Worm (Caenorhabditis elegans) whole organism, L2 larva: ENCODE results near the gene F38A6.4.

Experiments used
- R02D3.7 ChIP-seq: fragments of 150-350 bp; optimal IDR thresholded peaks from 2 replicates; lab custom pipeline; 2014; ENCODE audit warnings: missing biosample characterization, missing genetic modification characterization
- blmp-1 ChIP-seq: sonication (generic microtip); optimal IDR thresholded peaks from 2 replicates; lab custom pipeline; 2017; ENCODE audit warnings: missing genetic modification characterization, mild to moderate bottlenecking, missing compliant biosample characterization, antibody characterized with exemption, moderate library complexity; ENCODE audit not compliant: insufficient read depth
- nhr-10 ChIP-seq: sonication (generic microtip); optimal IDR thresholded peaks from 2 replicates; lab custom pipeline; 2017; ENCODE audit warnings: missing biosample characterization, missing genetic modification characterization
- nhr-25 ChIP-seq: fragments of 150-350 bp; sonication (generic microtip); optimal IDR thresholded peaks from 3 replicates; lab custom pipeline; 2014; ENCODE audit warnings: missing biosample characterization, missing genetic modification characterization
- sma-9 ChIP-seq, 2 experiments: fragments of 150-350 bp in 1 of 2; sonication (generic microtip) in 1 of 2; optimal IDR thresholded peaks; 2 replicates each; lab custom pipeline; 2014 to 2016; ENCODE audit warnings: missing genetic modification characterization in 2 of 2, mild to moderate bottlenecking in 1 of 2, missing biosample characterization in 1 of 2, missing compliant biosample characterization in 1 of 2, missing genetic modification reagents in 1 of 2, moderate library complexity in 1 of 2
- ztf-11 ChIP-seq: sonication (generic microtip); optimal IDR thresholded peaks from 2 replicates; lab custom pipeline; 2017; ENCODE audit warnings: missing biosample characterization, missing genetic modification characterization

DNA sequence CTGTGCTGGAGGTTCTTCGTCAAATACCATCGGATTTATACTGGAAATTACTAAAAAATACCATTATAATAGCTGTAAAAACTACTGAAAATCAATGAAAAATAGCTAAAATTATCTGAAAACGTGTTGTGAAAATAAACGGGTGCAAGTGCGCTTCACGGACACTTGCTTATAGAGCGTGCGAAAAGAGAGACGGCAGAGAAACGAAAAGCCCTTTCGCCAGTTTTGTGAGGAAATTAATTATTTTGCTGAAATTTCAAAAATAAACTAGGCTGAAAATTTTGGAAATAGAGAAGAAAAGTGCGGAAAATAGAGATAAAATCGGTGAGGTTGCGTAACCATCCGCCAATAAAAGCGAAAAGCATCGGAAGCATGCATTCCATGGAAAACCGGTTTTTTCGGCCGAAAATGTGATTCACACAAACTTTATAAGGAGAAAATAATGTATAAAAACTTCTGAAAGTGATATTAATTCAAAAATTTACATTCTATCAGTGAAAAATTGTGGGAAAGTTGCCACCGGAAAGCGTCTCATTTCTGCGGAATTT is 30.8 kb downstream of the F38A6.4 start, which contains the start of gene dnj-25:
- no peak for TF ChIP-seq sma-9 (GFP tag; optimal IDR thresholded peaks at IDR 0.05; lab: Kevin White, UChicago)
- no peak for TF ChIP-seq sma-9 (tag; optimal IDR thresholded peaks at IDR 0.05; lab: Kevin White, UChicago)
- TF ChIP-seq blmp-1 = no peak
- no peak for TF ChIP-seq nhr-10 (tag; lab: Kevin White, UChicago)
- TF ChIP-seq ztf-11 = no peak
- no peak for TF ChIP-seq R02D3.7 (tag; lab: Kevin White, UChicago)
- TF ChIP-seq nhr-25 (tag; lab: Kevin White, UChicago) = no peak
